Worm (Caenorhabditis elegans) whole organism, L1 larva: ENCODE data around the gene wrt-5.

Experiments
- C16A3.4 ChIP-seq: fragments of 150-350 bp; optimal IDR thresholded peaks from 2 replicates; lab custom pipeline; 2014; ENCODE audit warnings: missing biosample characterization, missing genetic modification characterization
- Y116A8C.19 ChIP-seq: sonication (generic microtip); optimal IDR thresholded peaks from 2 replicates; lab custom pipeline; 2016; ENCODE audit warnings: missing compliant biosample characterization, missing genetic modification characterization, borderline replicate concordance
- ama-1 ChIP-seq: fragments of 150-350 bp; optimal IDR thresholded peaks from 2 replicates; lab custom pipeline; 2014
- dpl-1 ChIP-seq, 3 experiments: fragments of 150-350 bp in 2 of 3; sonication (generic microtip) in 1 of 3; optimal IDR thresholded peaks; 2 replicates each; lab custom pipeline; 2014 to 2017; ENCODE audit warnings: missing biosample characterization in 3 of 3, missing genetic modification characterization in 3 of 3, missing genetic modification reagents in 3 of 3
- fkh-10 ChIP-seq: sonication (generic microtip); optimal IDR thresholded peaks from 2 replicates; lab custom pipeline; 2017; ENCODE audit warnings: missing biosample characterization, missing genetic modification reagents, missing genetic modification characterization
- lsy-2 ChIP-seq, 2 experiments: fragments of 150-350 bp; optimal IDR thresholded peaks; 2 replicates each; lab custom pipeline; 2014; ENCODE audit warnings: missing biosample characterization in 2 of 2, missing genetic modification characterization in 2 of 2
- nhr-12 ChIP-seq: sonication (generic microtip); optimal IDR thresholded peaks from 2 replicates; lab custom pipeline; 2017; ENCODE audit warnings: missing biosample characterization, missing genetic modification characterization
- skn-1 ChIP-seq: fragments of 150-350 bp; optimal IDR thresholded peaks from 2 replicates; lab custom pipeline; 2014; ENCODE audit warnings: missing biosample characterization, missing genetic modification characterization
- snpc-4 ChIP-seq: fragments of 150-350 bp; optimal IDR thresholded peaks from 2 replicates; lab custom pipeline; 2014; ENCODE audit warnings: missing biosample characterization, missing genetic modification characterization
- snu-23 ChIP-seq: sonication (generic microtip); optimal IDR thresholded peaks from 2 replicates; lab custom pipeline; 2016; ENCODE audit warnings: missing genetic modification characterization, missing compliant biosample characterization
- sptf-1 ChIP-seq: fragments of 150-350 bp; optimal IDR thresholded peaks from 2 replicates; lab custom pipeline; 2014; ENCODE audit warnings: missing biosample characterization, missing genetic modification characterization
- unc-62 ChIP-seq: fragments of 150-350 bp; optimal IDR thresholded peaks from 2 replicates; lab custom pipeline; 2014; ENCODE audit warnings: missing biosample characterization, missing genetic modification reagents, missing genetic modification characterization

DNA sequence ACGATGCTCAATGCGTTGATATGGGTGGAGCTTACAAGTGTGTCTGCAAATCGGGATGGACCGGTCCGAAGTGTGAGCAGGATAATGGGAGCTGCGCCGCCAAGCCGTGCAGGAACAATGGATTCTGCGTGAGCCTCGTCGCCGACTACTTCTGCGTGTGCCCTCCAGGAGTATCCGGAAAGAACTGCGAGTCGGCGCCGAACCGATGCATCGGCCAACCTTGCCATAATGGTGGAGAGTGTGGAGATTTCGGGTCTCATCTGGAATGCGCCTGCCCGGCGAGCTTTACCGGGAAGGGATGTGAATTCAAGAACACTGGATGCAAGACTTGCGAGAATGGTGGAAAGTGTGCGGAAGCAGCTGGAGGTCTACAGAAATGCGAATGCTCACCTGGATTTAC, 41.5 kb downstream of the wrt-5 start:
- no peak for TF ChIP-seq unc-62
- no peak for TF ChIP-seq sptf-1
- TF ChIP-seq lsy-2 (tag; optimal IDR thresholded peaks at IDR 0.05; lab: Kevin White, UChicago): no peak
- no peak for TF ChIP-seq nhr-12 (tag; lab: Kevin White, UChicago)
- no peak for TF ChIP-seq fkh-10
- no peak for TF ChIP-seq snpc-4
- TF ChIP-seq ama-1 (lab: Kevin White, UChicago): no peak
- TF ChIP-seq snu-23 (GFP tag; lab: Kevin White, UChicago): no peak
- TF ChIP-seq Y116A8C.19: no peak
- TF ChIP-seq skn-1 (tag; lab: Kevin White, UChicago): no peak
- no peak for TF ChIP-seq C16A3.4 (tag; lab: Kevin White, UChicago)
- no peak for TF ChIP-seq dpl-1 (GFP tag; optimal IDR thresholded peaks at IDR 0.05; lab: Kevin White, UChicago)
